Worm (Caenorhabditis elegans) whole organism, young adult: ENCODE measurements around the gene F21D5.9.
"Not testable (repeated sequence)": the region's sequence is repeated elsewhere in the genome, so short reads cannot be mapped to it uniquely, and the experiment has no call there.

Experiments used
- D2030.7 ChIP-seq: fragments of 200-800 bp; sonication (Bioruptor generic); IDR thresholded peaks from 2 replicates; pipeline ENCODE4 v1.3.6; 2022; ENCODE audit warnings: missing genetic modification reagents, missing genetic modification characterization, missing compliant biosample characterization
- F33H1.4 ChIP-seq: fragments of 200-800 bp; sonication (Bioruptor generic); IDR thresholded peaks from 2 replicates; pipeline ENCODE4 v1.3.6; 2022; ENCODE audit warnings: missing genetic modification reagents, missing genetic modification characterization, missing compliant biosample characterization
- F39B2.1 ChIP-seq: fragments of 200-800 bp; sonication (Bioruptor generic); IDR thresholded peaks from 2 replicates; pipeline ENCODE4 v1.3.6; 2022; ENCODE audit warnings: missing genetic modification reagents, missing genetic modification characterization, missing compliant biosample characterization
- F57C9.4 ChIP-seq: sonication (generic microtip); optimal IDR thresholded peaks from 2 replicates; lab custom pipeline; 2017; ENCODE audit warnings: mild to moderate bottlenecking, missing genetic modification characterization, missing compliant biosample characterization
- K12H6.12 ChIP-seq: fragments of 200-800 bp; sonication (Bioruptor generic); optimal IDR thresholded peaks from 2 replicates; lab custom pipeline; 2018; ENCODE audit warnings: mild to moderate bottlenecking, missing genetic modification characterization, missing compliant biosample characterization
- T26A5.8 ChIP-seq: sonication (generic microtip); optimal IDR thresholded peaks from 2 replicates; lab custom pipeline; 2016; ENCODE audit warnings: missing genetic modification characterization, missing compliant biosample characterization
- Y53F4B.3 ChIP-seq: fragments of 200-800 bp; sonication (Bioruptor generic); IDR thresholded peaks from 2 replicates; pipeline ENCODE4 v1.3.6; 2022; ENCODE audit warnings: missing genetic modification reagents, missing genetic modification characterization, missing compliant biosample characterization
- Y67H2A.10 ChIP-seq: fragments of 200-800 bp; sonication (Bioruptor generic); conservative IDR thresholded peaks from 2 replicates; pipeline ENCODE4 v1.3.6; 2022; ENCODE audit warnings: missing genetic modification reagents, missing genetic modification characterization, missing compliant biosample characterization
- ZK185.1 ChIP-seq: sonication (generic microtip); optimal IDR thresholded peaks from 2 replicates; lab custom pipeline; 2016; ENCODE audit warnings: mild to moderate bottlenecking, missing genetic modification characterization, missing compliant biosample characterization; ENCODE audit not compliant: poor library complexity, severe bottlenecking
- akir-1 ChIP-seq: fragments of 200-800 bp; sonication (Bioruptor generic); optimal IDR thresholded peaks from 2 replicates; lab custom pipeline; 2018; ENCODE audit warnings: mild to moderate bottlenecking, missing genetic modification characterization, moderate library complexity, missing compliant biosample characterization
- attf-5 ChIP-seq: fragments of 200-800 bp; sonication (Bioruptor generic); optimal IDR thresholded peaks from 2 replicates; lab custom pipeline; 2018; ENCODE audit warnings: mild to moderate bottlenecking, missing genetic modification characterization, missing compliant biosample characterization
- bed-2 ChIP-seq: fragments of 200-800 bp; sonication (Bioruptor generic); IDR thresholded peaks from 2 replicates; pipeline ENCODE4 v1.3.6; 2022; ENCODE audit warnings: missing genetic modification reagents, missing genetic modification characterization, missing compliant biosample characterization
- ceh-100 ChIP-seq: fragments of 200-800 bp; sonication (Bioruptor generic); IDR thresholded peaks from 2 replicates; pipeline ENCODE4 v1.3.6; 2022; ENCODE audit warnings: missing genetic modification reagents, missing genetic modification characterization, missing compliant biosample characterization
- ceh-91 ChIP-seq: fragments of 200-800 bp; sonication (Bioruptor generic); IDR thresholded peaks from 2 replicates; pipeline ENCODE4 v1.3.6; 2022; ENCODE audit warnings: missing genetic modification reagents, missing genetic modification characterization, missing compliant biosample characterization
- dpl-1 ChIP-seq: fragments of 150-350 bp; optimal IDR thresholded peaks from 2 replicates; lab custom pipeline; 2014; ENCODE audit warnings: missing biosample characterization, missing genetic modification reagents, missing genetic modification characterization
- efl-1 ChIP-seq: fragments of 150-350 bp; optimal IDR thresholded peaks from 2 replicates; lab custom pipeline; 2014; ENCODE audit warnings: missing biosample characterization, missing genetic modification reagents, missing genetic modification characterization
- ekl-4 ChIP-seq: fragments of 200-800 bp; sonication (Bioruptor generic); IDR thresholded peaks from 2 replicates; pipeline ENCODE4 v1.3.6; 2022; ENCODE audit warnings: missing genetic modification reagents, missing genetic modification characterization, missing compliant biosample characterization
- ets-4 ChIP-seq: fragments of 200-800 bp; sonication (Bioruptor generic); optimal IDR thresholded peaks from 2 replicates; lab custom pipeline; 2018; ENCODE audit warnings: mild to moderate bottlenecking, missing genetic modification characterization, missing compliant biosample characterization
- fkh-3 ChIP-seq: sonication (generic microtip); optimal IDR thresholded peaks from 2 replicates; lab custom pipeline; 2016; ENCODE audit warnings: mild to moderate bottlenecking, missing genetic modification characterization, missing compliant biosample characterization
- gei-17 ChIP-seq: fragments of 200-800 bp; sonication (Bioruptor generic); optimal IDR thresholded peaks from 2 replicates; lab custom pipeline; 2018; ENCODE audit warnings: mild to moderate bottlenecking, missing genetic modification characterization, missing compliant biosample characterization
- hlh-12 ChIP-seq: sonication (generic microtip); optimal IDR thresholded peaks from 2 replicates; lab custom pipeline; 2016; ENCODE audit warnings: missing genetic modification characterization, missing compliant biosample characterization
- hmg-20 ChIP-seq: fragments of 200-800 bp; sonication (Bioruptor generic); IDR thresholded peaks from 2 replicates; pipeline ENCODE4 v1.3.6; 2022; ENCODE audit warnings: missing genetic modification reagents, missing genetic modification characterization, missing compliant biosample characterization
- lin-26 ChIP-seq: fragments of 200-800 bp; sonication (Bioruptor generic); IDR thresholded peaks from 2 replicates; pipeline ENCODE4 v1.3.6; 2022; ENCODE audit warnings: missing genetic modification reagents, missing genetic modification characterization, missing compliant biosample characterization
- lin-35 ChIP-seq, 3 experiments: fragments of 150-350 bp in 2 of 3; sonication (generic microtip) in 1 of 3; optimal IDR thresholded peaks; 2 replicates each; lab custom pipeline; 2014 to 2018; ENCODE audit warnings: missing biosample characterization in 3 of 3, missing genetic modification characterization in 3 of 3, missing genetic modification reagents in 3 of 3
- lsl-1 ChIP-seq: fragments of 200-800 bp; sonication (Bioruptor generic); optimal IDR thresholded peaks from 2 replicates; lab custom pipeline; 2018; ENCODE audit warnings: mild to moderate bottlenecking, missing genetic modification characterization, moderate library complexity, missing compliant biosample characterization
- madf-3 ChIP-seq: fragments of 200-800 bp; sonication (Bioruptor generic); IDR thresholded peaks from 2 replicates; pipeline ENCODE4 v1.3.6; 2022; ENCODE audit warnings: missing genetic modification reagents, missing genetic modification characterization, missing compliant biosample characterization
- madf-6 ChIP-seq: fragments of 200-800 bp; sonication (Bioruptor generic); IDR thresholded peaks from 2 replicates; pipeline ENCODE4 v1.3.6; 2022; ENCODE audit warnings: missing genetic modification reagents, missing genetic modification characterization, missing compliant biosample characterization
- madf-8 ChIP-seq: fragments of 200-800 bp; sonication (Bioruptor generic); conservative IDR thresholded peaks from 2 replicates; pipeline ENCODE4 v1.3.6; 2022; ENCODE audit warnings: missing genetic modification reagents, missing genetic modification characterization, missing compliant biosample characterization
- mcd-1 ChIP-seq: fragments of 200-800 bp; sonication (Bioruptor generic); IDR thresholded peaks from 2 replicates; pipeline ENCODE4 v1.3.6; 2022; ENCODE audit warnings: missing genetic modification reagents, missing genetic modification characterization, missing compliant biosample characterization
- mel-28 ChIP-seq: sonication (generic microtip); optimal IDR thresholded peaks from 2 replicates; lab custom pipeline; 2016; ENCODE audit warnings: borderline replicate concordance, mild to moderate bottlenecking, missing genetic modification characterization, missing compliant biosample characterization
- mxl-1 ChIP-seq: sonication (generic microtip); optimal IDR thresholded peaks from 2 replicates; lab custom pipeline; 2016; ENCODE audit warnings: missing genetic modification characterization, missing compliant biosample characterization
- nfyb-1 ChIP-seq: fragments of 200-800 bp; sonication (Bioruptor generic); IDR thresholded peaks from 2 replicates; pipeline ENCODE4 v1.3.6; 2022; ENCODE audit warnings: missing genetic modification reagents, missing genetic modification characterization, missing compliant biosample characterization
- nhr-120 ChIP-seq: fragments of 200-800 bp; sonication (Bioruptor generic); IDR thresholded peaks from 2 replicates; pipeline ENCODE4 v1.3.6; 2022; ENCODE audit warnings: missing genetic modification characterization, missing compliant biosample characterization
- snpc-3.4 ChIP-seq: sonication (generic microtip); optimal IDR thresholded peaks from 2 replicates; lab custom pipeline; 2017; ENCODE audit warnings: missing genetic modification characterization, mild to moderate bottlenecking, missing compliant biosample characterization, antibody characterized with exemption, moderate library complexity, missing genotype, missing genetic modification reagents
- somi-1 ChIP-seq: fragments of 200-800 bp; sonication (Bioruptor generic); optimal IDR thresholded peaks from 2 replicates; lab custom pipeline; 2018; ENCODE audit warnings: mild to moderate bottlenecking, missing genetic modification characterization, missing compliant biosample characterization
- tbx-9 ChIP-seq: sonication (generic microtip); optimal IDR thresholded peaks from 2 replicates; lab custom pipeline; 2016; ENCODE audit warnings: borderline replicate concordance, missing genetic modification characterization, inconsistent platforms, missing compliant biosample characterization
- xnd-1 ChIP-seq: sonication (generic microtip); optimal IDR thresholded peaks from 2 replicates; lab custom pipeline; 2016; ENCODE audit warnings: missing genotype, missing genetic modification reagents, missing genetic modification characterization, missing compliant biosample characterization
- ztf-22 ChIP-seq: fragments of 200-800 bp; sonication (Bioruptor generic); optimal IDR thresholded peaks from 2 replicates; lab custom pipeline; 2018; ENCODE audit warnings: mild to moderate bottlenecking, missing genetic modification characterization, moderate library complexity, missing compliant biosample characterization
- ztf-26 ChIP-seq: sonication (generic microtip); optimal IDR thresholded peaks from 2 replicates; lab custom pipeline; 2017; ENCODE audit warnings: missing genetic modification characterization, missing compliant biosample characterization

F21D5.9 gene

DNA sequence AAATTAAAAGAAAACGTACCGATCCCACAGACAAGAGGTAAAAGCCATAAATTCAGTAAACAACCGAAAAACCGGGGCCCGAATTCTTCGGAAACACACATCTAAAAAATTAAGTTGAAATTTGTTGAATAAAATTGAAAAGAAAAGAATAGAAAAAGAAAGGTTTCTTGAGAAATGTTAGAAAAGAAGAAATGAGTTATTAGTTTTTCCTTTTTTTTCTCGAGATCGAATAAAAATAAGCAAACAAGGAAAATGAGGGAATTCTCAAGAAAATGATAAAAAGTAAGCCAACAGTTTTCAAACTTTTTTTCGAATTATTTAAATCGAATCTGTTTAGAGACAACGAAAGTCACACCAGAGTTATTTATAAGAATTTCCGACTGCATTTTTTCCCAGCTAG lies 18.3 kb upstream of the F21D5.9 start, which contains the start of gene H23L24.4:
H23L24.4 (minus strand) TSS at position 101 of the 400 bp plus-strand sequence.
- TF ChIP-seq ekl-4 (GFP tag; lab: Robert Waterston, UW) (no peak), mxl-1 (tag; lab: Kevin White, UChicago) (no peak), ceh-91 (GFP tag; lab: Robert Waterston, UW) (no peak), efl-1 (no peak), ZK185.1 (no peak), attf-5 (no peak), ceh-100 (GFP tag; lab: Robert Waterston, UW) (no peak), F39B2.1 (GFP tag; lab: Robert Waterston, UW) (no peak), somi-1 (GFP tag; lab: Kevin White, UChicago) (no peak), nhr-120 (GFP tag; lab: Robert Waterston, UW) (no peak), K12H6.12 (tag; lab: Kevin White, UChicago) (no peak), nfyb-1 (GFP tag; lab: Robert Waterston, UW) (no peak), akir-1 (GFP tag; lab: Kevin White, UChicago) (no peak)

DNA sequence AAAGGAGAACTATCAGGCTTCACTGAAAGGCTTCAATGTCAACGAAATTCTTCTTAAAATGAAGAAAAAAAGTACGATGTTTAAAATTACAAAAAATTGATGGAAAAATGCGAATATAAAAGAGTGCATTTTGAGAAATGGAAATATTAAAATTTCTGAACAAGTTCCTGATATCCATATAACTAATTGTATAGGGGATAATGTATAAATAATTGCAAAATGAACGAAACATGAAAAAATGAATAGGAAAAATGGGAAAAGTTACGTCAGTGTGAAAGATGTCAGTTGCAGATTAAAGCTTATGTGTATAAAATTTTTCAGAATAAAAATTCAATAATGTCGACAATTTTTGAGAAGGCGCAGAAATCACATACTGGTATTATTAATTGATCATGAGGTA lies 15.8 kb upstream of the F21D5.9 start:
- TF ChIP-seq hmg-20 (no peak), tbx-9 (tag; lab: Kevin White, UChicago) (no peak), ets-4 (GFP tag; lab: Kevin White, UChicago) (no peak), madf-6 (no peak), ztf-26 (no peak), Y67H2A.10 (GFP tag; lab: Robert Waterston, UW) (no peak), madf-3 (no peak)

DNA sequence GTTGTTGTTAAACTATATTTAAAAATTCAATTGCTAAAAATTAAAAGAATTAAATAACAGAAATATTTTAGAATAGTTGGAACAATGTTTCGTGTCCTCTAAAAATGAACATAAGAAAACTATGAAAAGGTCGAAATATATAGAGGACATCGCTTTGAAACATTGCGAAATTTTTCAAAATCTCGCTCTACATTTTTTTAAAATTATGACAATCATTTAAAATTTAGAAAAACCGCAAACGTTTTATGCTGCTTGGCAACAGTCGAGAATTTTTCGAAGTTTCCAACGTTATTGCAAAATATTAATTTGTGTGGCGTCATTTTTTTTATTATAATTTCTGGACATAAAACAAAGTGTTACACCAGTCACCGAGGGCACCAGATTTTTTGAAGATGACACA lies 8.8 kb upstream of the F21D5.9 start, which contains the start of the genes parg-2 and ipla-5:
parg-2 (minus strand) TSS at position 101 of the 400 bp plus-strand sequence.
ipla-5 (plus strand) TSS at position 216 of the 400 bp plus-strand sequence.
- TF ChIP-seq bed-2 (GFP tag; lab: Robert Waterston, UW); mel-28 (tag; lab: Kevin White, UChicago); T26A5.8 (tag; lab: Kevin White, UChicago): not testable (repeated sequence)

DNA sequence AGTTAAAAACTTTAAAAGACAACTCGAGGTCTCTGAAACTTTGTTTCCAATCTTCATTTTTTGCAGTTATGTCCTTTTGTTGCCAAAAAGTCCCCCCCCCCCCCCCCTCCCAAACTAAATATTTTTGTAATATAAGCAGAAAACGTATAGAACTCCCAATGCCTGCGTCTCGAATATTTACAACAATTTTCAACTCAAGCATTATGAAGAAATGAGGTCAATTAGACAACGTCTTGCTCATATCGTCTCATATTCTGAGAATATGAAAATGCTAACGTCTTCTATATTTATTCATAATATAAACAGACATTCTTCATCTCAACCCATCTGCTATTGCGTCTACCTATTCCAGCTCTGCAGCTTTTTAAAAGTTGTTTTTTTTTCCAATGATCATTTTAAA lies 5.7 kb upstream of the F21D5.9 start, which contains the start of gene H23L24.1:
H23L24.1 (plus strand) TSS at position 301 of the 400 bp plus-strand sequence.
- TF ChIP-seq D2030.7 (no peak), bed-2 (GFP tag; lab: Robert Waterston, UW) (no peak), lin-26 (GFP tag; lab: Robert Waterston, UW) (no peak)

DNA sequence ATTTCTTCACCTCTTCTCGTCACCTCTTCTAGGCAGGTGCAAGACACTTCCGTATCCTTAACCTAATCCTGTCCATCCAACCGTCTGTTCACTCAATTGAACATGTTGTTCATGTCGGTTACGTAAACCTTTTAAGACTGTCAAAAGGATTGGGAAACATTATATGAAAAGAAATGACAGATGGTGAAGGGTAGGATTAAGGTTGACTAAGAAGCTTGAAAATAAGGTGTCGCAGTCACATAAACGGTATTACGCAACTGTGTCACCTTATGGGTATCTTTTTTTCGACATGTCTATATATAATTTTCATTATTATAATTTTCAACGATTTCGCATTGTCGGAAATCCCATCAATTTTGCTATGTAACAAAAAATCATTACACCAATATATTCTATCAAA lies 1.0 kb upstream of the F21D5.9 start:
- no peak for TF ChIP-seq mcd-1 (GFP tag; lab: Robert Waterston, UW)
- no peak for TF ChIP-seq T26A5.8 (tag; lab: Kevin White, UChicago)

DNA sequence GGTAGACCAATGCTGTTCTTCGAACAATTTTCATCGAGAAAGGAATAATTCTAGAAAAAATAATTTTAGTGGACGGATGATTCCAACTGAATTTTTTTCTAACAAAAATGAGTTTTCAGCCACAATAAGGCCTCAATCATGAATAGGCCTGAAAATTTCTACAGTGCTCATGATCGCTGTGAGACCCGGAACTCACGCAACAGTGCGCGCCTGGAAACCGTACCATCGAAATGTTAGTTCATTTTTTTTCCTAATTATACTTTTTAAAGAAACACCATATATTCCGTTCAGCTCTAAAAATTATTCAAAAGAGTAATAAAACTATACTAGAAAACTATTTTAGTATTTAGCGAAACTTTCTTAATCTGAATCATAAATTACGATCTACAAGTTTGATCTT lies 1.1 kb downstream of the F21D5.9 start:
- TF ChIP-seq dpl-1 (GFP tag; lab: Kevin White, UChicago) (peak; percentile 22), hmg-20 (no peak), somi-1 (GFP tag; lab: Kevin White, UChicago) (no peak), D2030.7 (0 out of 2 replicates have a peak, but pooled peaks have one; percentile 35), ceh-91 (GFP tag; lab: Robert Waterston, UW) (no peak), madf-8 (GFP tag; lab: Robert Waterston, UW) (peak; percentile 82), Y53F4B.3 (no peak), efl-1 (peak; percentile 44), F33H1.4 (GFP tag; lab: Robert Waterston, UW) (peak; percentile 83), snpc-3.4 (no peak), hlh-12 (tag; lab: Kevin White, UChicago) (no peak), gei-17 (no peak), lsl-1 (GFP tag; lab: Kevin White, UChicago) (peak; percentile 78), lin-35 (GFP tag; optimal IDR thresholded peaks at IDR 0.05; lab: Kevin White, UChicago) (no peak), xnd-1 (tag; lab: Kevin White, UChicago) (peak; percentile 59), fkh-3 (tag; lab: Kevin White, UChicago) (no peak), ztf-22 (GFP tag; lab: Kevin White, UChicago) (no peak), F57C9.4 (no peak), nfyb-1 (GFP tag; lab: Robert Waterston, UW) (no peak), madf-6 (peak; percentile 87)
